Fruit fly (Drosophila melanogaster) whole organism, embryonic: ENCODE data around the gene CG3348.

Source experiments
- CG10267 ChIP-seq: fragments of 200-800 bp; sonication (Bioruptor generic); optimal IDR thresholded peaks from 2 replicates; lab custom pipeline; 2018; ENCODE audit warnings: missing biosample characterization, mild to moderate bottlenecking, missing genetic modification characterization, moderate library complexity
- CG10543 ChIP-seq: fragments of 200-800 bp; sonication (Bioruptor generic); optimal IDR thresholded peaks from 3 replicates; lab custom pipeline; 2017; ENCODE audit warnings: missing biosample characterization, mild to moderate bottlenecking, missing genetic modification characterization, moderate library complexity
- CG12299 ChIP-seq: fragments of 200-800 bp; sonication (Bioruptor generic); optimal IDR thresholded peaks from 2 replicates; lab custom pipeline; 2018; ENCODE audit warnings: missing biosample characterization, mild to moderate bottlenecking, missing genetic modification characterization
- CG14441 ChIP-seq: fragments of 200-800 bp; sonication (Bioruptor generic); IDR thresholded peaks from 2 replicates; pipeline ENCODE4 v1.3.6; 2022; ENCODE audit warnings: missing biosample characterization, missing genetic modification characterization
- CG1602 ChIP-seq: fragments of 200-800 bp; sonication (Bioruptor generic); optimal IDR thresholded peaks from 3 replicates; lab custom pipeline; 2016; ENCODE audit warnings: missing biosample characterization, missing genetic modification characterization
- CG18599 ChIP-seq: fragments of 200-800 bp; sonication (Bioruptor generic); optimal IDR thresholded peaks from 3 replicates; lab custom pipeline; 2017; ENCODE audit warnings: missing biosample characterization, missing genetic modification characterization, mild to moderate bottlenecking, moderate library complexity, missing genetic modification reagents
- CG31365 ChIP-seq: fragments of 200-800 bp; sonication (Bioruptor generic); optimal IDR thresholded peaks from 2 replicates; lab custom pipeline; 2018; ENCODE audit warnings: missing biosample characterization, mild to moderate bottlenecking, missing genetic modification characterization
- CG32532 ChIP-seq: fragments of 200-800 bp; sonication (Bioruptor generic); IDR thresholded peaks from 2 replicates; pipeline ENCODE4 v1.3.6; 2022; ENCODE audit warnings: missing biosample characterization, missing genetic modification characterization
- CG32772 ChIP-seq: fragments of 200-800 bp; sonication (Bioruptor generic); IDR thresholded peaks from 2 replicates; pipeline ENCODE4 v1.3.6; 2022; ENCODE audit warnings: missing biosample characterization, missing genetic modification characterization
- CG3726 ChIP-seq: fragments of 200-800 bp; sonication (Bioruptor generic); IDR thresholded peaks from 3 replicates; pipeline ENCODE4, ENCODE4 v1.3.6; 2022; ENCODE audit warnings: missing biosample characterization, missing genetic modification characterization
- CG6654 ChIP-seq: fragments of 200-800 bp; sonication (Bioruptor generic); optimal IDR thresholded peaks from 2 replicates; lab custom pipeline; 2017; ENCODE audit warnings: missing biosample characterization, mild to moderate bottlenecking, missing genetic modification characterization
- CG8359 ChIP-seq: fragments of 200-800 bp; sonication (Bioruptor generic); optimal IDR thresholded peaks from 2 replicates; lab custom pipeline; 2017; ENCODE audit warnings: missing biosample characterization, mild to moderate bottlenecking, missing genetic modification characterization, borderline replicate concordance
- CG8924 ChIP-seq: fragments of 200-800 bp; optimal IDR thresholded peaks from 3 replicates; lab custom pipeline; 2019; ENCODE audit warnings: missing biosample characterization, mild to moderate bottlenecking, missing genetic modification characterization, moderate library complexity
- CG8944 ChIP-seq: fragments of 200-800 bp; sonication (Bioruptor generic); optimal IDR thresholded peaks from 3 replicates; lab custom pipeline; 2016; ENCODE audit warnings: missing biosample characterization, missing genetic modification characterization
- CG9817 ChIP-seq: fragments of 200-800 bp; sonication (Bioruptor generic); optimal IDR thresholded peaks from 2 replicates; lab custom pipeline; 2018; ENCODE audit warnings: missing biosample characterization, mild to moderate bottlenecking, missing genetic modification characterization, moderate library complexity
- CTCF ChIP-seq: fragments of 200-800 bp; sonication (Bioruptor generic); optimal IDR thresholded peaks from 2 replicates; lab custom pipeline; 2017; ENCODE audit warnings: missing biosample characterization, mild to moderate bottlenecking, missing genetic modification characterization, moderate library complexity
- Camta ChIP-seq: fragments of 200-800 bp; sonication (Bioruptor generic); optimal IDR thresholded peaks from 2 replicates; lab custom pipeline; 2016; ENCODE audit warnings: missing biosample characterization, missing genetic modification characterization
- CoRest ChIP-seq: fragments of 200-800 bp; sonication (Bioruptor generic); optimal IDR thresholded peaks from 3 replicates; lab custom pipeline; 2018; ENCODE audit warnings: missing biosample characterization, mild to moderate bottlenecking, missing genetic modification characterization, moderate library complexity
- Deaf1 ChIP-seq: fragments of 200-800 bp; optimal IDR thresholded peaks from 3 replicates; lab custom pipeline; 2019; ENCODE audit warnings: missing biosample characterization, mild to moderate bottlenecking, missing genetic modification characterization, moderate library complexity
- Doc3 ChIP-seq: fragments of 200-800 bp; sonication (Bioruptor generic); IDR thresholded peaks from 3 replicates; pipeline ENCODE4 v1.3.6; 2022; ENCODE audit warnings: missing biosample characterization, missing genetic modification characterization; ENCODE audit not compliant: partially characterized antibody
- Ets97D ChIP-seq: fragments of 200-800 bp; sonication (Bioruptor generic); optimal IDR thresholded peaks from 3 replicates; lab custom pipeline; 2016; ENCODE audit warnings: missing biosample characterization, missing genetic modification characterization
- Fer2 ChIP-seq: fragments of 200-800 bp; sonication (Bioruptor generic); optimal IDR thresholded peaks from 2 replicates; lab custom pipeline; 2018; ENCODE audit warnings: missing biosample characterization, mild to moderate bottlenecking, missing genetic modification characterization, moderate library complexity
- Hand ChIP-seq: fragments of 200-800 bp; sonication (Bioruptor generic); optimal IDR thresholded peaks from 2 replicates; lab custom pipeline; 2017; ENCODE audit warnings: mild to moderate bottlenecking, missing biosample characterization, missing genetic modification reagents, missing genetic modification characterization
- Hr3 ChIP-seq: fragments of 200-800 bp; sonication (Bioruptor generic); optimal IDR thresholded peaks from 3 replicates; lab custom pipeline; 2016; ENCODE audit warnings: missing biosample characterization, missing genetic modification characterization
- Max ChIP-seq: fragments of 200-800 bp; sonication (Bioruptor generic); optimal IDR thresholded peaks from 2 replicates; lab custom pipeline; 2016; ENCODE audit warnings: missing biosample characterization, mild to moderate bottlenecking, missing genetic modification characterization
- NFAT ChIP-seq: fragments of 200-800 bp; sonication (Bioruptor generic); IDR thresholded peaks from 2 replicates; pipeline ENCODE4 v1.3.6; 2022; ENCODE audit warnings: missing biosample characterization, missing genetic modification characterization
- NK7.1 ChIP-seq: fragments of 200-800 bp; sonication (Bioruptor generic); optimal IDR thresholded peaks from 3 replicates; lab custom pipeline; 2016; ENCODE audit warnings: missing biosample characterization, missing genetic modification characterization
- Nf-YC ChIP-seq: fragments of 200-800 bp; optimal IDR thresholded peaks from 3 replicates; lab custom pipeline; 2019; ENCODE audit warnings: missing biosample characterization, mild to moderate bottlenecking, missing genetic modification characterization, moderate library complexity
- Ptx1 ChIP-seq: fragments of 200-800 bp; sonication (Bioruptor generic); IDR thresholded peaks from 2 replicates; pipeline ENCODE4 v1.3.6; 2022; ENCODE audit warnings: missing biosample characterization, missing genetic modification characterization
- Stat92E ChIP-seq, 3 experiments: fragments of >200 bp in 2 of 3; fragments of 200-800 bp in 1 of 3; sonication (Bioruptor generic) in 1 of 3; optimal IDR thresholded peaks; 2 replicates each; lab custom pipeline; 2017 to 2019; ENCODE audit warnings: missing biosample characterization in 3 of 3, missing genetic modification characterization in 3 of 3, mild to moderate bottlenecking in 1 of 3, moderate library complexity in 1 of 3
- amos ChIP-seq: fragments of 200-800 bp; sonication (Bioruptor generic); IDR thresholded peaks from 2 replicates; pipeline ENCODE4 v1.3.6; 2022; ENCODE audit warnings: missing biosample characterization, missing genetic modification characterization; ENCODE audit not compliant: partially characterized antibody
- ara ChIP-seq: fragments of 200-800 bp; sonication (Bioruptor generic); IDR thresholded peaks from 2 replicates; pipeline ENCODE4 v1.3.6; 2022; ENCODE audit warnings: missing biosample characterization, missing genetic modification characterization
- cad ChIP-seq: fragments of >200 bp; optimal IDR thresholded peaks from 2 replicates; lab custom pipeline; 2017; ENCODE audit warnings: missing biosample characterization, missing genetic modification characterization
- cato ChIP-seq: fragments of 200-800 bp; sonication (Bioruptor generic); optimal IDR thresholded peaks from 2 replicates; lab custom pipeline; 2016; ENCODE audit warnings: missing biosample characterization, missing genetic modification characterization, borderline replicate concordance
- croc ChIP-seq: fragments of 200-800 bp; sonication (Bioruptor generic); conservative IDR thresholded peaks from 3 replicates; pipeline ENCODE4 v1.3.6; 2022; ENCODE audit warnings: missing biosample characterization, missing genetic modification characterization
- danr ChIP-seq: fragments of 200-800 bp; sonication (Bioruptor generic); IDR thresholded peaks from 2 replicates; pipeline ENCODE4 v1.3.6; 2022; ENCODE audit warnings: missing biosample characterization, missing genetic modification characterization
- dmrt11E ChIP-seq: fragments of 200-800 bp; sonication (Bioruptor generic); optimal IDR thresholded peaks from 3 replicates; lab custom pipeline; 2018; ENCODE audit warnings: missing biosample characterization, mild to moderate bottlenecking, missing genetic modification characterization, moderate library complexity
- h ChIP-seq: fragments of >200 bp; optimal IDR thresholded peaks from 2 replicates; lab custom pipeline; 2017
- ind ChIP-seq: fragments of 200-800 bp; sonication (Bioruptor generic); optimal IDR thresholded peaks from 3 replicates; lab custom pipeline; 2016; ENCODE audit warnings: missing biosample characterization, missing genetic modification characterization
- lbe ChIP-seq: fragments of 200-800 bp; sonication (Bioruptor generic); optimal IDR thresholded peaks from 2 replicates; lab custom pipeline; 2016; ENCODE audit warnings: missing biosample characterization, mild to moderate bottlenecking, missing genetic modification characterization
- luna ChIP-seq: fragments of 200-800 bp; sonication (Bioruptor generic); optimal IDR thresholded peaks from 2 replicates; lab custom pipeline; 2016; ENCODE audit warnings: missing biosample characterization, missing genetic modification characterization
- onecut ChIP-seq: fragments of 200-800 bp; sonication (Bioruptor generic); IDR thresholded peaks from 2 replicates; pipeline ENCODE4 v1.3.6; 2022; ENCODE audit warnings: missing biosample characterization, missing genetic modification characterization
- row ChIP-seq: fragments of 200-800 bp; sonication (Bioruptor generic); IDR thresholded peaks from 3 replicates; pipeline ENCODE4 v1.3.6; 2022; ENCODE audit warnings: missing biosample characterization, missing genetic modification characterization
- sc ChIP-seq, 3 experiments: fragments of >200 bp in 2 of 3; fragments of 200-800 bp in 1 of 3; sonication (Bioruptor generic) in 1 of 3; optimal IDR thresholded peaks; 2 replicates in 2 of 3; 3 replicates in 1 of 3; lab custom pipeline; 2017; ENCODE audit warnings: mild to moderate bottlenecking in 1 of 3, missing biosample characterization in 1 of 3, missing genetic modification characterization in 1 of 3, missing genetic modification reagents in 1 of 3
- sima ChIP-seq: fragments of 200-800 bp; sonication (Bioruptor generic); optimal IDR thresholded peaks from 2 replicates; lab custom pipeline; 2016; ENCODE audit warnings: missing biosample characterization, missing genetic modification characterization
- sisA ChIP-seq: fragments of 200-800 bp; sonication (Bioruptor generic); IDR thresholded peaks from 2 replicates; pipeline ENCODE4 v1.3.6; 2022; ENCODE audit warnings: missing biosample characterization, missing genetic modification characterization
- stwl ChIP-seq: fragments of 200-800 bp; sonication (Bioruptor generic); optimal IDR thresholded peaks from 3 replicates; lab custom pipeline; 2018; ENCODE audit warnings: missing biosample characterization, mild to moderate bottlenecking, missing genetic modification characterization, moderate library complexity
- tna ChIP-seq: fragments of 200-800 bp; sonication (Bioruptor generic); IDR thresholded peaks from 2 replicates; pipeline ENCODE4 v1.3.6; 2022; ENCODE audit warnings: missing biosample characterization, missing genetic modification characterization; ENCODE audit not compliant: partially characterized antibody
- vnd ChIP-seq: fragments of 200-800 bp; sonication (Bioruptor generic); IDR thresholded peaks from 3 replicates; pipeline ENCODE4 v1.3.6; 2022; ENCODE audit warnings: missing biosample characterization, missing genetic modification characterization; ENCODE audit not compliant: partially characterized antibody
- z ChIP-seq: fragments of 200-800 bp; sonication (Bioruptor generic); IDR thresholded peaks from 3 replicates; pipeline ENCODE4 v1.3.6; 2022; ENCODE audit warnings: missing biosample characterization, missing genetic modification characterization
- zen2 ChIP-seq: fragments of 200-800 bp; sonication (Bioruptor generic); IDR thresholded peaks from 3 replicates; pipeline ENCODE4 v1.3.6; 2022; ENCODE audit warnings: missing biosample characterization, missing genetic modification characterization; ENCODE audit not compliant: partially characterized antibody

Gene CG3348

dm6 chr3R:27246264-27246663, 45.7 kb downstream of the CG3348 start (continued):
- TF ChIP-seq luna (GFP tag; lab: Kevin White, UChicago): no peak
- peak; percentile 75 for TF ChIP-seq Deaf1 (tag; lab: Kevin White, UChicago)
- TF ChIP-seq Ets97D (GFP tag; lab: Kevin White, UChicago): no peak
- TF ChIP-seq cad (GFP tag; lab: Kevin White, UChicago): no peak
- peak; percentile 13 for TF ChIP-seq CG10543 (GFP tag; lab: Kevin White, UChicago)
- TF ChIP-seq CG31365 (tag; lab: Kevin White, UChicago): no peak
- peak; percentile 2 for TF ChIP-seq CG8359
- no peak for TF ChIP-seq tna (GFP tag; lab: Robert Waterston, UW)
- TF ChIP-seq CG12299: peak; percentile 74
- no peak for TF ChIP-seq CG3726 (GFP tag; lab: Robert Waterston, UW)
- peak; percentile 75 for TF ChIP-seq row
- peak; percentile 69 for TF ChIP-seq Ptx1
- no peak for TF ChIP-seq Camta (GFP tag; lab: Kevin White, UChicago)
- no peak for TF ChIP-seq zen2 (GFP tag; lab: Robert Waterston, UW)
- peak; percentile 41 for TF ChIP-seq cato (GFP tag; lab: Kevin White, UChicago)
- TF ChIP-seq sisA (GFP tag; lab: Robert Waterston, UW): peak; percentile 40; the same call in 1 of the 2 replicates
- TF ChIP-seq CG32532 (GFP tag; lab: Robert Waterston, UW): peak; percentile 80; the same call in 1 of the 2 replicates
- no peak for TF ChIP-seq ara (GFP tag; lab: Robert Waterston, UW)
- no peak for TF ChIP-seq CG8944 (GFP tag; lab: Kevin White, UChicago)
- no peak for TF ChIP-seq vnd (GFP tag; lab: Robert Waterston, UW)
- TF ChIP-seq CG6654 (GFP tag; lab: Kevin White, UChicago): peak; percentile 38
- TF ChIP-seq danr (GFP tag; lab: Robert Waterston, UW): no peak
- TF ChIP-seq Doc3: no peak
- peak; percentile 67 for TF ChIP-seq Hand (GFP tag; lab: Kevin White, UChicago)
- no peak for TF ChIP-seq stwl (tag; lab: Kevin White, UChicago)
- peak; percentile 94 for TF ChIP-seq CG8924 (tag; lab: Kevin White, UChicago)
- TF ChIP-seq lbe (GFP tag; lab: Kevin White, UChicago): no peak
- TF ChIP-seq dmrt11E (tag; lab: Kevin White, UChicago): peak; percentile 91
- no peak for TF ChIP-seq sc (optimal IDR thresholded peaks at IDR 0.05; lab: Kevin White, UChicago)
- TF ChIP-seq sc (GFP tag; optimal IDR thresholded peaks at IDR 0.05; lab: Kevin White, UChicago): peak; percentile 39
- TF ChIP-seq CoRest (tag; lab: Kevin White, UChicago): peak; percentile 92
- TF ChIP-seq Nf-YC (tag; lab: Kevin White, UChicago): peak; percentile 81
- peak; percentile 15 for TF ChIP-seq Max (GFP tag; lab: Kevin White, UChicago)
- no peak for TF ChIP-seq sima
- TF ChIP-seq z (GFP tag; lab: Robert Waterston, UW): no peak
- TF ChIP-seq CG18599: peak; percentile 82
- TF ChIP-seq onecut (GFP tag; lab: Robert Waterston, UW): peak; percentile 56
- peak; percentile 69 for TF ChIP-seq ind
- TF ChIP-seq amos (GFP tag; lab: Robert Waterston, UW): no peak
- TF ChIP-seq CG14441 (GFP tag; lab: Robert Waterston, UW): no peak
- TF ChIP-seq Stat92E (GFP tag; optimal IDR thresholded peaks at IDR 0.05; lab: Kevin White, UChicago): peak in 1 of 3 experiments; percentile 44
- TF ChIP-seq croc: peak; percentile 51; the same call in 2 of the 3 replicates
- TF ChIP-seq Hr3 (GFP tag; lab: Kevin White, UChicago): peak; percentile 68
- peak; percentile 87 for TF ChIP-seq CG10267 (tag; lab: Kevin White, UChicago)
- TF ChIP-seq CG32772 (GFP tag; lab: Robert Waterston, UW): peak; percentile 58; the same call in 1 of the 2 replicates
- peak; percentile 21 for TF ChIP-seq Fer2 (tag; lab: Kevin White, UChicago)
- peak; percentile 51 for TF ChIP-seq CG1602 (GFP tag; lab: Kevin White, UChicago)
- TF ChIP-seq CG9817 (tag; lab: Kevin White, UChicago): peak; percentile 48
- TF ChIP-seq CTCF (GFP tag; lab: Kevin White, UChicago): peak; percentile 19
- TF ChIP-seq NFAT (GFP tag; lab: Robert Waterston, UW): no peak
- TF ChIP-seq NK7.1 (GFP tag; lab: Kevin White, UChicago): no peak
- TF ChIP-seq h (lab: Kevin White, UChicago): no peak
